Fruit fly (Drosophila melanogaster): ENCODE data around the gene TfIIFalpha.

Gene TfIIFalpha

dm6 chr3R:6406566-6407098 lies 26.4 kb downstream of the TfIIFalpha start, which contains the start of gene gpp (continued):
- TF ChIP-seq CG4707 (GFP tag; optimal IDR thresholded peaks at IDR 0.05) (no peak), CG16815 (GFP tag; optimal IDR thresholded peaks at IDR 0.05) (no peak), lmd (GFP tag; IDR thresholded peaks at IDR 0.05) (no peak), sc (optimal IDR thresholded peaks at IDR 0.05) (no peak), sc (GFP tag; optimal IDR thresholded peaks at IDR 0.05) (no peak), ERR (GFP tag; optimal IDR thresholded peaks at IDR 0.05) (no peak), Mes4 (GFP tag; optimal IDR thresholded peaks at IDR 0.05) (no peak), CG11504 (tag; optimal IDR thresholded peaks at IDR 0.05) (peak; percentile 0), ems (GFP tag; optimal IDR thresholded peaks at IDR 0.05) (no peak), otp (GFP tag; IDR thresholded peaks at IDR 0.05) (no peak), hb (GFP tag; IDR thresholded peaks at IDR 0.05; ENCODE audit: partially characterized antibody) (no peak), shn (GFP tag; optimal IDR thresholded peaks at IDR 0.05) (no peak), CG17802 (tag; optimal IDR thresholded peaks at IDR 0.05) (no peak), CG6272 (GFP tag; IDR thresholded peaks at IDR 0.05) (no peak), sna (GFP tag; IDR thresholded peaks at IDR 0.05; ENCODE audit: partially characterized antibody) (no peak), Hr39 (optimal IDR thresholded peaks at IDR 0.05) (no peak), caup (GFP tag; optimal IDR thresholded peaks at IDR 0.05; ENCODE audit: severe bottlenecking) (peak; percentile 43), Bgb (GFP tag; IDR thresholded peaks at IDR 0.05; ENCODE audit: partially characterized antibody) (no peak), Gug (GFP tag; IDR thresholded peaks at IDR 0.05) (no peak), unc-4 (GFP tag; IDR thresholded peaks at IDR 0.05; ENCODE audit: partially characterized antibody) (no peak), TFAM (GFP tag; optimal IDR thresholded peaks at IDR 0.05) (no peak), ab (GFP tag; optimal IDR thresholded peaks at IDR 0.05) (no peak), CG9727 (GFP tag; optimal IDR thresholded peaks at IDR 0.05) (no peak), chinmo (GFP tag; IDR thresholded peaks at IDR 0.05; ENCODE audit: partially characterized antibody) (no peak), CG4360 (GFP tag; IDR thresholded peaks at IDR 0.05) (no peak), CG15696 (tag; optimal IDR thresholded peaks at IDR 0.05) (no peak), Rfx (GFP tag; IDR thresholded peaks at IDR 0.05) (no peak), CG6765 (GFP tag; optimal IDR thresholded peaks at IDR 0.05) (peak; percentile 4), fd3F (GFP tag; optimal IDR thresholded peaks at IDR 0.05) (no peak), HLHmδ (GFP tag; optimal IDR thresholded peaks at IDR 0.05) (peak; percentile 63), CG2712 (tag; optimal IDR thresholded peaks at IDR 0.05) (peak; percentile 30), CG34224 (GFP tag; IDR thresholded peaks at IDR 0.05; ENCODE audit: partially characterized antibody) (no peak), CG10147 (GFP tag; optimal IDR thresholded peaks at IDR 0.05) (no peak), CG12391 (tag; optimal IDR thresholded peaks at IDR 0.05) (no peak), eyg (GFP tag; optimal IDR thresholded peaks at IDR 0.05) (no peak), maf-S (GFP tag; optimal IDR thresholded peaks at IDR 0.05) (peak; percentile 7), tin (GFP tag; optimal IDR thresholded peaks at IDR 0.05) (no peak), bbx (GFP tag; IDR thresholded peaks at IDR 0.05; ENCODE audit: partially characterized antibody) (no peak), Ssrp (tag; optimal IDR thresholded peaks at IDR 0.05) (no peak), CG14667 (GFP tag; IDR thresholded peaks at IDR 0.05) (no peak), CG8478 (optimal IDR thresholded peaks at IDR 0.05) (no peak), cg (GFP tag; optimal IDR thresholded peaks at IDR 0.05) (peak; percentile 88), da (GFP tag; optimal IDR thresholded peaks at IDR 0.05) (no peak), Hey (tag; optimal IDR thresholded peaks at IDR 0.05) (no peak), CG4424 (GFP tag; optimal IDR thresholded peaks at IDR 0.05) (no peak), gce (GFP tag; IDR thresholded peaks at IDR 0.05) (no peak), Asciz (GFP tag; optimal IDR thresholded peaks at IDR 0.05) (no peak), gcm (GFP tag; optimal IDR thresholded peaks at IDR 0.05) (no peak), CG6791 (GFP tag; IDR thresholded peaks at IDR 0.05; ENCODE audit: partially characterized antibody) (no peak), crp (GFP tag; optimal IDR thresholded peaks at IDR 0.05) (no peak), mld (GFP tag; IDR thresholded peaks at IDR 0.05; ENCODE audit: partially characterized antibody) (no peak)

All from whole organism, embryonic.